Worm (Caenorhabditis elegans) whole organism, early embryonic: ENCODE results near the gene M57.1.

Source experiments
- B0310.2 ChIP-seq: sonication (generic microtip); optimal IDR thresholded peaks from 2 replicates; lab custom pipeline; 2016; ENCODE audit warnings: mild to moderate bottlenecking, missing genetic modification characterization, missing compliant biosample characterization
- F13C5.2 ChIP-seq: sonication (generic microtip); optimal IDR thresholded peaks from 2 replicates; lab custom pipeline; 2017; ENCODE audit warnings: mild to moderate bottlenecking, missing genetic modification characterization, inconsistent platforms, missing compliant biosample characterization
- aly-1 ChIP-seq: sonication (generic microtip); optimal IDR thresholded peaks from 2 replicates; lab custom pipeline; 2016; ENCODE audit warnings: missing genetic modification characterization, missing compliant biosample characterization
- ama-1 ChIP-seq: fragments of 150-350 bp; optimal IDR thresholded peaks from 2 replicates; lab custom pipeline; 2014
- ceh-13 ChIP-seq: fragments of 200-800 bp; sonication (Bioruptor generic); optimal IDR thresholded peaks from 2 replicates; lab custom pipeline; 2018; ENCODE audit warnings: mild to moderate bottlenecking, missing genetic modification characterization, missing compliant biosample characterization
- flt-1 ChIP-seq: fragments of 200-800 bp; sonication (Bioruptor generic); IDR thresholded peaks from 2 replicates; pipeline ENCODE4 v1.3.6; 2022; ENCODE audit warnings: missing genetic modification characterization, missing compliant biosample characterization
- hmbx-1 ChIP-seq: sonication (generic microtip); optimal IDR thresholded peaks from 2 replicates; lab custom pipeline; 2016; ENCODE audit warnings: mild to moderate bottlenecking, missing genetic modification characterization, missing compliant biosample characterization
- hnd-1 ChIP-seq: sonication (generic microtip); optimal IDR thresholded peaks from 2 replicates; lab custom pipeline; 2016; ENCODE audit warnings: missing genetic modification characterization, missing compliant biosample characterization
- pes-1 ChIP-seq: fragments of 200-800 bp; sonication (Bioruptor generic); IDR thresholded peaks from 2 replicates; pipeline ENCODE4 v1.3.6; 2022; ENCODE audit warnings: missing genetic modification reagents, missing genetic modification characterization, missing compliant biosample characterization
- scrt-1 ChIP-seq: fragments of 200-800 bp; sonication (Bioruptor generic); IDR thresholded peaks from 2 replicates; pipeline ENCODE4 v1.3.6; 2022; ENCODE audit warnings: missing genetic modification characterization, missing compliant biosample characterization
- sea-1 ChIP-seq: fragments of 200-800 bp; sonication (Bioruptor generic); conservative IDR thresholded peaks from 2 replicates; pipeline ENCODE4 v1.3.6; 2022; ENCODE audit warnings: missing genetic modification characterization, missing compliant biosample characterization
- tbx-11 ChIP-seq: fragments of 200-800 bp; sonication (Bioruptor generic); IDR thresholded peaks from 2 replicates; pipeline ENCODE4 v1.3.6; 2022; ENCODE audit warnings: missing genetic modification characterization, missing compliant biosample characterization
- tbx-37 ChIP-seq: fragments of 200-800 bp; sonication (Bioruptor generic); conservative IDR thresholded peaks from 2 replicates; pipeline ENCODE4 v1.3.6; 2022; ENCODE audit warnings: missing genetic modification reagents, missing genetic modification characterization, missing compliant biosample characterization
- tra-4 ChIP-seq: sonication (generic microtip); optimal IDR thresholded peaks from 2 replicates; lab custom pipeline; 2017; ENCODE audit warnings: missing genetic modification characterization, missing compliant biosample characterization

- no peak for TF ChIP-seq sea-1 (GFP tag; lab: Robert Waterston, UW)
- TF ChIP-seq ama-1 (lab: Kevin White, UChicago) = no peak
- no peak for TF ChIP-seq hmbx-1 (tag; lab: Kevin White, UChicago)
- no peak for TF ChIP-seq B0310.2 (tag; lab: Kevin White, UChicago)
- no peak for TF ChIP-seq pes-1 (GFP tag; lab: Robert Waterston, UW)
- TF ChIP-seq flt-1 (GFP tag; lab: Robert Waterston, UW) = no peak
- no peak for TF ChIP-seq tra-4 (tag; lab: Kevin White, UChicago)
- TF ChIP-seq hnd-1 (tag; lab: Kevin White, UChicago) = no peak
- no peak for TF ChIP-seq F13C5.2 (tag; lab: Kevin White, UChicago)
- no peak for TF ChIP-seq ceh-13 (GFP tag; lab: Kevin White, UChicago)
- TF ChIP-seq aly-1 (tag; lab: Kevin White, UChicago) = no peak
- TF ChIP-seq tbx-11 (GFP tag; lab: Robert Waterston, UW) = no peak
- TF ChIP-seq tbx-37 (GFP tag; lab: Robert Waterston, UW) = no peak
- TF ChIP-seq scrt-1 (GFP tag; lab: Robert Waterston, UW) = no peak
Observed at ce11 chrIV:3509477-3510063, 22.7 kb upstream of the M57.1 start, which contains the start of gene ced-10.
